Fruit fly (Drosophila melanogaster): ENCODE results near the gene Srrm1.

The Srrm1 gene

DNA sequence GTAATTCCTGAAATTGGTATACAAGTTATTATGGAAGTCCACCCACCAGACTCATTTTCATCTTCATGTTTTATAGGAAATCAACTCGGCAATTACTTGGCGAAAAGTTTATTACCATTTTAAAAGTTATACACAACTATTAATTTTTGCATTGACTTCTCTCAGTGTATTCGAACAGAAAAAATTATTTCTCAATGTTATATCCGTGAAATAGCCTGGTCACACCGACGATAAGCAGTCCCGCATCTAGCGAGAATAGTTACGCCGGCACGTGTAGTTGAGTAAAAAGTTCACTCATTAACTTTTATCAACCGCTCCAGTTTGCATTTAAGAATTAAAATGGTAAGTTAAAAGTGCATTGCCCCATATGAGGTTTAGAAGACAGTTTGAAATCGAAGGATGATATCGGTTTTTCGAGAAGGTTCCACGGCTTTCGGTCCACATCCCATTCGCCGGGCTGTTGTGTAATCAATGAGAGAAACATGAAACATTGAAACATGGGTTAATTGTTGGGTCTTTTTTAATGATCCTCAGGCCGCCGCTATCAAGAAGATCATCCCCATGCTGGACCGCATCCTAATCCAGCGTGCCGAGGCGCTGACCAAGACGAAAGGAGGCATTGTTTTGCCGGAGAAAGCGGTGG is 20.7 kb upstream of the Srrm1 start, which contains the start of gene CG11267 (continued):
- TF ChIP-seq tup (GFP tag; optimal IDR thresholded peaks at IDR 0.05) (peak; percentile 73), p53 (GFP tag; optimal IDR thresholded peaks at IDR 0.05) (peak; percentile 47), CG15601 (tag; optimal IDR thresholded peaks at IDR 0.05) (peak; percentile 63), H2.0 (GFP tag; IDR thresholded peaks at IDR 0.05) (peak; percentile 90), ash1 (GFP tag; optimal IDR thresholded peaks at IDR 0.05) (peak; percentile 48), ems (GFP tag; optimal IDR thresholded peaks at IDR 0.05) (peak; percentile 73), scrt (GFP tag; optimal IDR thresholded peaks at IDR 0.05) (peak; percentile 81), CG9797 (GFP tag; optimal IDR thresholded peaks at IDR 0.05) (peak; percentile 36), CG1529 (GFP tag; optimal IDR thresholded peaks at IDR 0.05) (peak; percentile 60), fd3F (GFP tag; optimal IDR thresholded peaks at IDR 0.05) (peak; percentile 56), jigr1 (GFP tag; IDR thresholded peaks at IDR 0.05) (peak; percentile 5; the same call in 1 of the 3 replicates), nau (GFP tag; optimal IDR thresholded peaks at IDR 0.05) (peak; percentile 44), BtbVII (GFP tag; optimal IDR thresholded peaks at IDR 0.05) (peak; percentile 87), E2f2 (GFP tag; IDR thresholded peaks at IDR 0.05) (peak; percentile 60), jing (GFP tag; optimal IDR thresholded peaks at IDR 0.05) (peak; percentile 32), CG2129 (GFP tag; IDR thresholded peaks at IDR 0.05; ENCODE audit: partially characterized antibody) (no peak), seq (GFP tag; IDR thresholded peaks at IDR 0.05) (peak; percentile 82), CG7839 (tag; optimal IDR thresholded peaks at IDR 0.05) (peak; percentile 93), dm (GFP tag; optimal IDR thresholded peaks at IDR 0.05) (peak; percentile 43), NFAT (GFP tag; IDR thresholded peaks at IDR 0.05) (peak; percentile 94), CG31365 (tag; optimal IDR thresholded peaks at IDR 0.05) (peak; percentile 69), CG7745 (tag; optimal IDR thresholded peaks at IDR 0.05) (no peak), CG3847 (GFP tag; IDR thresholded peaks at IDR 0.05) (peak; percentile 78), btn (GFP tag; optimal IDR thresholded peaks at IDR 0.05) (peak; percentile 34), CG34376 (GFP tag; optimal IDR thresholded peaks at IDR 0.05) (peak; percentile 71), Taf1 (GFP tag; IDR thresholded peaks at IDR 0.05) (peak; percentile 92), ken (GFP tag; IDR thresholded peaks at IDR 0.05) (peak; percentile 88), Hr51 (GFP tag; optimal IDR thresholded peaks at IDR 0.05) (peak; percentile 67 to 83), Mrtf (GFP tag; IDR thresholded peaks at IDR 0.05) (peak; percentile 82), dan (GFP tag; IDR thresholded peaks at IDR 0.05) (no peak), stc (GFP tag; IDR thresholded peaks at IDR 0.05) (peak; percentile 94), CG31441 (GFP tag; IDR thresholded peaks at IDR 0.05) (peak; percentile 79), CG12155 (GFP tag; optimal IDR thresholded peaks at IDR 0.05) (peak; percentile 68), fru (optimal IDR thresholded peaks at IDR 0.05) (no peak), CG2120 (GFP tag; optimal IDR thresholded peaks at IDR 0.05) (peak; percentile 86), CG18011 (GFP tag; optimal IDR thresholded peaks at IDR 0.05) (peak; percentile 19), CG7987 (GFP tag; optimal IDR thresholded peaks at IDR 0.05) (peak; percentile 71), CG3407 (GFP tag; optimal IDR thresholded peaks at IDR 0.05) (peak; percentile 43), twi (tag; optimal IDR thresholded peaks at IDR 0.05) (peak; percentile 17), mld (GFP tag; IDR thresholded peaks at IDR 0.05; ENCODE audit: partially characterized antibody) (no peak), Lhr (GFP tag; optimal IDR thresholded peaks at IDR 0.05) (peak; percentile 15), TFAM (GFP tag; optimal IDR thresholded peaks at IDR 0.05) (no peak), CG8281 (tag; optimal IDR thresholded peaks at IDR 0.05) (peak; percentile 70), CG30403 (GFP tag; optimal IDR thresholded peaks at IDR 0.05) (peak; percentile 88), CG33557 (GFP tag; optimal IDR thresholded peaks at IDR 0.05) (peak; percentile 45), CG32767 (GFP tag; IDR thresholded peaks at IDR 0.05) (peak; percentile 62), ham (GFP tag; IDR thresholded peaks at IDR 0.05) (peak; percentile 57; the same call in 1 of the 2 replicates), zen (tag; optimal IDR thresholded peaks at IDR 0.05) (peak; percentile 82), pfk (GFP tag; optimal IDR thresholded peaks at IDR 0.05) (peak; percentile 27), CG3163 (GFP tag; optimal IDR thresholded peaks at IDR 0.05) (peak; percentile 12)
